Fruit fly (Drosophila melanogaster) whole organism: Measurements from ENCODE around the gene Prosalpha6T.

Source experiments
- CG8478 ChIP-seq: fragments of >200 bp; optimal IDR thresholded peaks from 2 replicates; lab custom pipeline; 2018; ENCODE audit warnings: inconsistent platforms
- EcR ChIP-seq, 2 experiments: fragments of >200 bp; optimal IDR thresholded peaks; 2 replicates each; lab custom pipeline; 2017; ENCODE audit warnings: missing biosample characterization in 2 of 2, missing genetic modification characterization in 2 of 2, missing genetic modification reagents in 2 of 2
- psq ChIP-seq: fragments of >200 bp; optimal IDR thresholded peaks from 2 replicates; lab custom pipeline; 2017

dm6 chr2L:13268040-13268652, 36.3 kb downstream of the Prosalpha6T start:
- no peak for TF ChIP-seq CG8478 (lab: Kevin White, UChicago)
- no peak for TF ChIP-seq psq (lab: Kevin White, UChicago)
- TF ChIP-seq EcR (GFP tag; optimal IDR thresholded peaks at IDR 0.05; lab: Kevin White, UChicago), result no peak
